Worm (Caenorhabditis elegans) whole organism, late embryonic: ENCODE results near the gene npp-1.

ENCODE experiments used
- ceh-48 ChIP-seq: sonication (generic microtip); optimal IDR thresholded peaks from 2 replicates; lab custom pipeline; 2016; ENCODE audit warnings: missing genetic modification characterization, inconsistent platforms, missing compliant biosample characterization
- ceh-9 ChIP-seq: sonication (generic microtip); optimal IDR thresholded peaks from 2 replicates; lab custom pipeline; 2016; ENCODE audit warnings: mild to moderate bottlenecking, missing genetic modification characterization, inconsistent platforms, missing compliant biosample characterization
- nhr-11 ChIP-seq: fragments of 150-350 bp; optimal IDR thresholded peaks from 2 replicates; lab custom pipeline; 2014; ENCODE audit warnings: missing biosample characterization, missing genetic modification characterization
- odd-2 ChIP-seq: sonication (generic microtip); optimal IDR thresholded peaks from 2 replicates; lab custom pipeline; 2017; ENCODE audit warnings: antibody characterized with exemption, mild to moderate bottlenecking, missing genetic modification characterization, missing compliant biosample characterization
- pag-3 ChIP-seq: sonication (generic microtip); optimal IDR thresholded peaks from 2 replicates; lab custom pipeline; 2016; ENCODE audit warnings: missing compliant biosample characterization, missing genetic modification characterization, borderline replicate concordance
- tbx-2 ChIP-seq: sonication (generic microtip); optimal IDR thresholded peaks from 2 replicates; lab custom pipeline; 2016; ENCODE audit warnings: missing genetic modification characterization, missing compliant biosample characterization

- TF ChIP-seq tbx-2 (tag; lab: Kevin White, UChicago) = no peak
- no peak for TF ChIP-seq pag-3 (tag; lab: Kevin White, UChicago)
- no peak for TF ChIP-seq odd-2 (tag; lab: Kevin White, UChicago)
- no peak for TF ChIP-seq nhr-11 (tag; lab: Kevin White, UChicago)
- no peak for TF ChIP-seq ceh-48 (tag; lab: Kevin White, UChicago)
- TF ChIP-seq ceh-9 = no peak
Observed at ce11 chrIV:9822585-9822984, 35.7 kb upstream of the npp-1 start.
